Worm (Caenorhabditis elegans): Measurements from ENCODE around the gene ubh-1.
A peak's percentile ranks its signal among the peaks of the same experiment; 100 is the strongest.

Gene ubh-1

DNA sequence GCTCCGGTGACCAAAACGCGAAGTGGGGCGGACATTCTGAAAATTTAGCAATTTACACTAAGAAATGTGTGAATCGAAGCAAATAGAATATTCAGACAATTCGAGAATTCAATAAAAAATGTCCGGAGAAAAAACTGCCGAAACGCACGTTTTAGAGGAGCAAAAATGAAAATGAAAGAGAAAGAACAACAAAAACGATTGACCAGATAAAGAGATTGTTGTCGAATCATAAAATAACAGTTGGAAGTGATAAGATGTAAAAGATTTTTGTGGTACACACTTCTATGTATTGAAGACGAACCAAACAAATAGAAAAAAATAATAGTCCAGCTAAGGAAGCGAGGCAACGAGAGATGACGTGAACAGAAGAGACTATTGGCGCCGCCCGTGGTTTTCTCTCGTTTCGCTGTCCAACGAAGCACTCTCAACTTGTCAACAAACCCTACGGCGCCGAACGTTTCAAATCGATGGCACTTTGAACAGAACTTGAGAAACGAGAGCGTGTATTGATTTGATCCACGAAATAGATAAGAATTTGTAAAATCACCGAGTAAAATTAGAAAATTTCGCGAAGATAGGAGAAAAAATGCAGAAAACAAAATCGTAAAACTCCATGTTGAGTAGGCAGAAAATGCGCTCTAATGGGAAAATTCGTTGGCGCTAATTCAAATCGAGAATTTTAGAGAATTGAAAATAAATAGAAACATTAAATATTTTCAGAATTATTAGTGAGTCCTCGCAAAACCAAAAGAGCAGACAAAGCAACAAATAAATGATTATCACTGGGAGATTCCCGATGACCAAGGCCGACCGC is 5.5 kb upstream of the ubh-1 start, which contains the start of gene mdh-1 (continued):
- TF ChIP-seq attf-6 (GFP tag; IDR thresholded peaks at IDR 0.05) (no peak), madf-10 (tag; optimal IDR thresholded peaks at IDR 0.05) (no peak), attf-5 (GFP tag; optimal IDR thresholded peaks at IDR 0.05) (peak; percentile 8), nhr-80 (tag; optimal IDR thresholded peaks at IDR 0.05) (peak; percentile 60), ztf-22 (GFP tag; optimal IDR thresholded peaks at IDR 0.05) (no peak), mes-4 (tag; optimal IDR thresholded peaks at IDR 0.05) (no peak), dpl-1 (GFP tag; optimal IDR thresholded peaks at IDR 0.05) (no peak), Y53F4B.3 (GFP tag; IDR thresholded peaks at IDR 0.05) (no peak), nhr-120 (GFP tag; IDR thresholded peaks at IDR 0.05) (no peak), let-526 (GFP tag; IDR thresholded peaks at IDR 0.05) (peak; percentile 49; the same call in 1 of the 2 replicates), rcor-1 (GFP tag; IDR thresholded peaks at IDR 0.05) (no peak), ztf-25 (GFP tag; IDR thresholded peaks at IDR 0.05) (no peak), nhr-90 (tag; optimal IDR thresholded peaks at IDR 0.05) (no peak), C06A6.2 (GFP tag; conservative IDR thresholded peaks at IDR 0.05) (no peak), F33H1.4 (GFP tag; IDR thresholded peaks at IDR 0.05) (no peak), sdz-38 (tag; optimal IDR thresholded peaks at IDR 0.05) (no peak), F57A8.1 (GFP tag; optimal IDR thresholded peaks at IDR 0.05) (no peak), die-1 (tag; optimal IDR thresholded peaks at IDR 0.05) (no peak), F57C9.4 (tag; optimal IDR thresholded peaks at IDR 0.05) (no peak), Y56A3A.18 (GFP tag; IDR thresholded peaks at IDR 0.05) (no peak), sea-2 (GFP tag; IDR thresholded peaks at IDR 0.05) (no peak), ztf-18 (tag; optimal IDR thresholded peaks at IDR 0.05) (no peak), F10E7.11 (tag; optimal IDR thresholded peaks at IDR 0.05) (no peak), C17E4.6 (GFP tag; IDR thresholded peaks at IDR 0.05) (no peak), ama-1 (optimal IDR thresholded peaks at IDR 0.05) (peak; percentile 44), ama-1 (GFP tag; optimal IDR thresholded peaks at IDR 0.05) (no peak), ztf-28 (GFP tag; IDR thresholded peaks at IDR 0.05) (no peak), ztf-3 (GFP tag; optimal IDR thresholded peaks at IDR 0.05) (no peak), ztf-26 (tag; optimal IDR thresholded peaks at IDR 0.05) (no peak), nhr-27 (tag; optimal IDR thresholded peaks at IDR 0.05) (no peak), B0035.1 (tag; optimal IDR thresholded peaks at IDR 0.05) (no peak), mel-28 (tag; optimal IDR thresholded peaks at IDR 0.05; ENCODE audit: borderline replicate concordance) (no peak), F55B11.4 (tag; optimal IDR thresholded peaks at IDR 0.05; ENCODE audit: borderline replicate concordance, insufficient read depth) (no peak), hmg-1.2 (GFP tag; IDR thresholded peaks at IDR 0.05) (no peak), egl-44 (GFP tag; IDR thresholded peaks at IDR 0.05) (no peak), Y53G8AR.9 (GFP tag; conservative IDR thresholded peaks at IDR 0.05) (no peak), mxl-1 (tag; optimal IDR thresholded peaks at IDR 0.05) (no peak), hlh-12 (tag; optimal IDR thresholded peaks at IDR 0.05) (no peak), ets-4 (GFP tag; optimal IDR thresholded peaks at IDR 0.05) (no peak), rpc-1 (optimal IDR thresholded peaks at IDR 0.05) (no peak), rpc-1 (tag; optimal IDR thresholded peaks at IDR 0.05) (no peak), zfh-2 (GFP tag; conservative IDR thresholded peaks at IDR 0.05) (no peak), madf-6 (GFP tag; IDR thresholded peaks at IDR 0.05) (no peak), pha-4 (tag; optimal IDR thresholded peaks at IDR 0.05) (peak; percentile 77), B0019.2 (GFP tag; conservative IDR thresholded peaks at IDR 0.05) (no peak), hrde-1 (tag; optimal IDR thresholded peaks at IDR 0.05; ENCODE audit: borderline replicate concordance) (no peak), ceh-27 (GFP tag; optimal IDR thresholded peaks at IDR 0.05) (peak; percentile 26), unc-62 (GFP tag; optimal IDR thresholded peaks at IDR 0.05) (no peak), athp-1 (tag; optimal IDR thresholded peaks at IDR 0.05) (no peak), Y95B8A.8 (GFP tag; IDR thresholded peaks at IDR 0.05) (peak; percentile 43; the same call in 1 of the 2 replicates)
